Worm (Caenorhabditis elegans): ENCODE measurements around the gene ZK632.14.

Gene ZK632.14

DNA sequence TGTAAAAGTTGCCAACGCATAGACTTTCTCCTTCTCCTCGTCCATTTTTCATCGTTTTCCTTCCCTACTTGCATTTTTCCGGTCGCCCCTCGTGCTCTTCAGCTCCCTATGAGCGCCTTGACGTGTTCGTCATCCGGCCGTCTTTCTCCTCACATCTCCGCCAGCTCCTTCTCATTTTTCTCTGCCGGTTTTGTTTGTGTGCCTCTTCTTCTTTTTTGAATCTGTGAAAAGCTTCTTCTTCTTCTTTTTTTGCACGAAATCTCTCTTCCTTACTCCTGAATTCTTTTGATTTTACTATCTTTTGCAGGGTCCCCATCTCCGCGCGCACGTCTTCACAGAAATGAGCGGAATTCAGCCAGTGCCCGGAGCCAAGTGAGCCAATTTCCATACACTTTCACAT lies 38.3 kb downstream of the ZK632.14 start, which contains the start of gene K11H3.3:
TSS of gene K11H3.3 (plus strand) at position 308 of the 400 bp plus-strand sequence.
- TF ChIP-seq pha-4 (tag; optimal IDR thresholded peaks at IDR 0.05), result no peak
- TF ChIP-seq cnd-1 (tag; optimal IDR thresholded peaks at IDR 0.05), result no peak
- TF ChIP-seq snpc-4 (tag; optimal IDR thresholded peaks at IDR 0.05), result no peak
- no peak for TF ChIP-seq drap-1 (GFP tag; optimal IDR thresholded peaks at IDR 0.05)
- no peak for TF ChIP-seq mls-2 (tag; optimal IDR thresholded peaks at IDR 0.05)
- TF ChIP-seq bed-3 (GFP tag; optimal IDR thresholded peaks at IDR 0.05), result no peak
- no peak for TF ChIP-seq tbx-8 (GFP tag; optimal IDR thresholded peaks at IDR 0.05)
- no peak for TF ChIP-seq ceh-83 (GFP tag; optimal IDR thresholded peaks at IDR 0.05)
- TF ChIP-seq flh-1 (GFP tag; optimal IDR thresholded peaks at IDR 0.05), result no peak
- no peak for TF ChIP-seq hlh-1 (tag; optimal IDR thresholded peaks at IDR 0.05)
- no peak for TF ChIP-seq nhr-2 (tag; optimal IDR thresholded peaks at IDR 0.05)
- no peak for TF ChIP-seq blmp-1 (tag; optimal IDR thresholded peaks at IDR 0.05)

DNA sequence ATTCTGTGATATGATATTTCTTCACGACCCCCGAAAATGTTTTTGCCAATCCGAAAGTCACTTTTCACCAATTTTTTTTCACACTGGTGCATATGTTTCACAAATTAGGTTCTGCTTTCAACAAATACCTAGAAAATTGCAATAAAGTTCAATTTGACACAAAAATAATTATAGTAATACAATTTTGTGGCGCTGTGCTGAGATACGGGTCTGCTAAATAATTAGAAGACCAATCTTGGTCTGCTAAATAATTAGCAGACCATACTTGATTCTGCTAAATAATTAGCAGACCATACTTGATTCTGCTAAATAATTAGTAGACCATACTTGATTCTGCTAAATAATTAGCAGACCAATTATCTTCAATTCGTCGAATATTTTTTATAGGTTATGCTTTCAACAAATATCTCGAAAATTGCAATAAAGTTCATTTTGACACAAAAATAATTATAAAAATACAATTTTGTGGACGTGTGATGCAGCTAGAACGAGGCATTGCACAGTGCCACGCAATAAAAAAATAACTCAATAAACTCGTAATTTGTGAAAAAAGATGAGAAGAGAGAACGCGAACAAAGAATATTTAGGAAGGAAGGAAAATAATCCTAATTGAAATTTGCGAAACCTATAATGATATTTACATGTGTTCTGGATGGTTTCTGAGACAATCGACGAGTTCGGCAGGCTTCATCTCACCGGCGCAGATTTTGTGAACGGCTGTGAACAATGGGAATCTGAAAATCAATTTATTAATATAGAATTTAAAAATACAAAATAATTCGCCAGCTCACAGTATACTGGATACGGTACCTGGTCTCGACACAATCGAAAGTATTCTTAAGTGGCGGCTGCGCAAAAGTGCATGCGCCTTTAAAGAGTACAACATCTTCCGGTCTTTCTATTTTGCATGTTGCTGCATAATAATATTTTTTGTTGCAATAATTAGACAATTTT lies 40.7 kb downstream of the ZK632.14 start:
- no peak for TF ChIP-seq lin-13 (tag; optimal IDR thresholded peaks at IDR 0.05)
- peak; percentile 75 for TF ChIP-seq ceh-43 (GFP tag; optimal IDR thresholded peaks at IDR 0.05)
- TF ChIP-seq sptf-1 (tag; optimal IDR thresholded peaks at IDR 0.05), result peak; percentile 1

DNA sequence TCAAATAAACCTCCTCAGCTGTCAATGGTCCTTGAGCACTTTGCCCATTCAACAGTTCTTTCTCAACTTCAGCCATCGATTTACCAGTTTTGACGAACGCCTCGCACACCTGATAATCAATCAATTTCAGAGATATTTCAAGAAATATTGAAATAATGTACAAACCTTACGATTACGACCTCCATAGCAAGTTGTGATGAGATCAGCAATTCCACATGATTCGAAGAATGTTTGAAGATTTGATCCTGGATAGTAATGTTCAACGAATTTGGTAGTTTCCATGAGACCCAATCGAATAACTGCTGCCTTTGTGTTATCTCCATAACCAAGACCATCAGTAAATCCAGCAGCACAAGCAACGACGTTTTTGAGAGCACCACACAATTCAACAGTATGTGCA lies 41.7 kb downstream of the ZK632.14 start:
- TF ChIP-seq unc-120 (tag; optimal IDR thresholded peaks at IDR 0.05; ENCODE audit: poor library complexity, severe bottlenecking) (no peak), pha-4 (tag; optimal IDR thresholded peaks at IDR 0.05) (no peak), zip-8 (tag; optimal IDR thresholded peaks at IDR 0.05) (no peak), elt-1 (tag; optimal IDR thresholded peaks at IDR 0.05; ENCODE audit: borderline replicate concordance, insufficient read depth) (no peak), bed-3 (GFP tag; optimal IDR thresholded peaks at IDR 0.05) (no peak), nhr-12 (tag; optimal IDR thresholded peaks at IDR 0.05) (no peak), ces-1 (GFP tag; optimal IDR thresholded peaks at IDR 0.05) (no peak), ceh-43 (GFP tag; optimal IDR thresholded peaks at IDR 0.05) (no peak)

DNA sequence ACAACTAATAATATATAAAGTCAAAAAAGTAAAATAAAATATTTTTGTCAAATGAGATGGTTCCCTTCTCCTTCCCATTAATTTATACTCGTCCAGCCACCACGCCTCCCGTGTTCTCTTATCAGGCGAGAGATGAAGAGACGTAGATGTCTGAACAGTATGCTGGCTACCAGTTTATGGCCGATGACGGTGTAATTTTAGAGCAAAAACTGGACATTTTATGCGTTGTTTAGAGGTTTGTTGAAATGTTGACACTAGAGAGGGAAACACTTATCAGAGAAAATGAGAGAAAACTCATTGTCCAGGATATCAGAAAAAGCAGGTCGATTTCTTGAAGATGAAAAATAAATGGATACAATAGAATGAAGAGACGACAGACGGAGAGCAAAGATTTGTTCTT lies 43.9 kb downstream of the ZK632.14 start:
- no peak for TF ChIP-seq pha-4 (tag; optimal IDR thresholded peaks at IDR 0.05)

DNA sequence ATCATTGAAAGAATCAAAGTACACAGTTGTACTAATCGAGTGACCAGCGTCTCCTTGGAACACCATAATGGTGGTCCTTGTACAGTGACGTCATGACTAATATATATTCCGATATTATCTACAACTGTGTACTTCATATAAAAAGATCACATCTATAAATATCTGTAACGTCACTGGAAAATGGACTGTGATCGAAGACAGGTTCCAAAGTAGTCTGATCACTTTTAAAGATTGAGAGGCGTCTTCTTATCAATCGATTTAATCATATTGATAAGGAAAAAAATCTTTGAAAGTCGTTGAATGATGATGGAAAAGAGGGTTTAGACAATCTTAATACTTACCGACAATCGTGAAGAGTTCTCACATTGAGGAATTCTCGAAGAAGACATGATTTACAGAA lies 44.8 kb downstream of the ZK632.14 start:
- TF ChIP-seq nhr-12 (tag; optimal IDR thresholded peaks at IDR 0.05) (no peak), pha-4 (tag; optimal IDR thresholded peaks at IDR 0.05) (no peak), elt-1 (tag; optimal IDR thresholded peaks at IDR 0.05; ENCODE audit: borderline replicate concordance, insufficient read depth) (peak; percentile 95), lsy-2 (tag; optimal IDR thresholded peaks at IDR 0.05) (no peak)

DNA sequence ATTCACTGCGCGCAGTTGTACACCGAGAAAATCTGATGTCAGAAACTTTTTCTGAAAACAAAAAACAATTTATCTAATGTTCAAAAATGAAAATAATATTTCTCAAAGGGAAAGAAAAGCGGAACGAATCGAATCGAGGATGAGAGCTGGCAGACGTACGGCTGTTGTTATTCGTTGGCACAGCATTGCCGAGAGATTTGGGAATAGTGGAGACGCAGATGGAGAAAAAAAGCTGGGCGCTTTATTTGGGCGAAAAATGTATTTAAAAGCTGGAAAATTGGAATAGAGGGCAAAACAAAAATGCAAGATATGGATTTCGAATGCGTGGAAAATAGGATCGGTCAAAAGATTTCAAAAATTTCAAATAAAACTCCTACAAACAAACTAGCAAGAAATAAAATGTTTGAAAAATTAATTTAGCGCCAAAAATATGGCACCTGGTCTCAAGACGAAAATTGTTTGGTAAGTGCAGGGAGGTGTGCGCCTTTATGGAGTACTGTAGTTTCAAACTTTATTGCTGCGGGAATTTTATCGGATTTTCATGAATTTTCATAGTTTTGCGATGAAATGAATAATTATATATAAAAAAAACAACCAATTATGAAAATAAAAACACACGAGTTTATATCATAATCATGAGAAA lies 46.0 kb downstream of the ZK632.14 start, which contains the start of gene gpdh-2:
TSS of gene gpdh-2 (minus strand) at position 51 of the 643 bp plus-strand sequence.
- peak; percentile 53 for TF ChIP-seq unc-120 (tag; optimal IDR thresholded peaks at IDR 0.05; ENCODE audit: poor library complexity, severe bottlenecking)
- no peak for TF ChIP-seq lin-13 (tag; optimal IDR thresholded peaks at IDR 0.05)
- TF ChIP-seq hlh-1 (tag; optimal IDR thresholded peaks at IDR 0.05), result peak; percentile 48
- TF ChIP-seq nhr-76 (tag; optimal IDR thresholded peaks at IDR 0.05), result no peak
- TF ChIP-seq ztf-11 (tag; optimal IDR thresholded peaks at IDR 0.05), result no peak

DNA sequence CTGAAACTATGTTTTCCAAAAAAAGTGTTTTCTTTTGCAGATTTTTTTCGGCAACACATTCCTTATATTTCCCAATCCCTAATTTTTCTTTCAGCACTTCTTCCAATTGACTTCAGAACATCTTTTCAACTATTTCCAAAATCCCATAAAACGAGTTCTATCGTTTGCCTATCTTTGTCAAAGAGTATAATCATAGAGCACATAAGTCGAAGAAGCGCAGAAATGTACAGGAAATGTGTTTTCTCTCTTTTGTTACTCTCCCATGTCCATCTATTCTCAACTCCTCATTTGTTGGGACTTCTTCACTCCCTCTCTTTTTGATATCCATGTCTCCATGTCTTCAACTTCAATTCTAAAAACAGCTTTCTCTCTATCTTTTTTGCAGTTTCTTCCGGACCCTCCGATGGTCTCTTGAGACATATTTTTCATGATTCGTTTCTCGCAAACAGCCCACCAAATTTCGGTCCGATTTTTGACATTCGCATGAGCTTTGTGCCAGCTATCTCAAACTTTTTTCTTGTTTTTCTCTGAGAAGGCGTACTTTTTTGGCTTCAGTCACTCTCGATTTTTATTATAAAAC lies 47.0 kb downstream of the ZK632.14 start, which contains the start of gene twk-48:
TSS of gene twk-48 (plus strand) at position 530 of the 580 bp plus-strand sequence.
- TF ChIP-seq snpc-4 (tag; optimal IDR thresholded peaks at IDR 0.05) (no peak), pha-4 (tag; optimal IDR thresholded peaks at IDR 0.05) (no peak), mep-1 (tag; optimal IDR thresholded peaks at IDR 0.05) (no peak), ztf-11 (tag; optimal IDR thresholded peaks at IDR 0.05) (no peak), ces-1 (GFP tag; optimal IDR thresholded peaks at IDR 0.05) (peak; percentile 62)

Measured in whole organism, mixed stage, embryonic.